Fruit fly (Drosophila melanogaster) whole organism, prepupa: ENCODE data around the gene Hsp67Bc.

Source experiments
- CG11762 ChIP-seq: fragments of 200-800 bp; sonication (Bioruptor generic); optimal IDR thresholded peaks from 3 replicates; lab custom pipeline; 2016; ENCODE audit warnings: missing biosample characterization, missing genetic modification characterization; ENCODE audit not compliant: insufficient read depth
- CG6854 ChIP-seq: fragments of 200-800 bp; sonication (Bioruptor generic); optimal IDR thresholded peaks from 2 replicates; lab custom pipeline; 2017; ENCODE audit warnings: missing biosample characterization, mild to moderate bottlenecking, missing genetic modification characterization
- CG7368 ChIP-seq: fragments of 200-800 bp; sonication (Bioruptor generic); optimal IDR thresholded peaks from 3 replicates; lab custom pipeline; 2016; ENCODE audit warnings: missing biosample characterization, missing genetic modification characterization
- Eip75B ChIP-seq: fragments of 200-800 bp; sonication (Bioruptor generic); optimal IDR thresholded peaks from 3 replicates; lab custom pipeline; 2016; ENCODE audit warnings: missing biosample characterization, missing genetic modification characterization
- Lpt ChIP-seq: fragments of 200-800 bp; sonication (Bioruptor generic); optimal IDR thresholded peaks from 3 replicates; lab custom pipeline; 2016; ENCODE audit warnings: missing biosample characterization, missing genetic modification characterization
- Sox102F ChIP-seq: fragments of 200-800 bp; sonication (Bioruptor generic); optimal IDR thresholded peaks from 2 replicates; lab custom pipeline; 2016; ENCODE audit warnings: missing biosample characterization, mild to moderate bottlenecking, missing genetic modification characterization
- eg ChIP-seq: fragments of 200-800 bp; sonication (Bioruptor generic); IDR thresholded peaks from 3 replicates; pipeline ENCODE4 v1.3.6; 2022; ENCODE audit warnings: missing biosample characterization, missing genetic modification characterization
- fd59A ChIP-seq: fragments of 200-800 bp; sonication (Bioruptor generic); optimal IDR thresholded peaks from 2 replicates; lab custom pipeline; 2017; ENCODE audit warnings: missing biosample characterization, mild to moderate bottlenecking, missing genetic modification characterization, missing genetic modification reagents
- salr ChIP-seq, 2 experiments: fragments of 200-800 bp; sonication (Bioruptor generic); optimal IDR thresholded peaks; 3 replicates each; lab custom pipeline; 2016 to 2018; ENCODE audit warnings: missing biosample characterization in 2 of 2, missing genetic modification characterization in 2 of 2, mild to moderate bottlenecking in 1 of 2

dm6 chr3L:9373374-9374004 is 1.2 kb upstream of the Hsp67Bc start:
- TF ChIP-seq CG11762 (GFP tag; lab: Kevin White, UChicago) (peak; percentile 68), eg (GFP tag; lab: Robert Waterston, UW) (peak; percentile 86), CG6854 (GFP tag; lab: Kevin White, UChicago) (peak; percentile 18), fd59A (GFP tag; lab: Kevin White, UChicago) (peak; percentile 50), Sox102F (GFP tag; lab: Kevin White, UChicago) (peak; percentile 65), Eip75B (GFP tag; lab: Kevin White, UChicago) (peak; percentile 73), salr (GFP tag; optimal IDR thresholded peaks at IDR 0.05; lab: Kevin White, UChicago) (peak; percentile 8 to 56), CG7368 (GFP tag; lab: Kevin White, UChicago) (peak; percentile 65), Lpt (GFP tag; lab: Kevin White, UChicago) (peak; percentile 62)
